Worm (Caenorhabditis elegans) whole organism, L1 larva: ENCODE data around the gene T09F3.2.

ENCODE experiments used
- ama-1 ChIP-seq: fragments of 150-350 bp; optimal IDR thresholded peaks from 2 replicates; lab custom pipeline; 2014
- fkh-4 ChIP-seq: sonication (generic microtip); optimal IDR thresholded peaks from 2 replicates; lab custom pipeline; 2016; ENCODE audit warnings: missing compliant biosample characterization, missing genetic modification characterization, borderline replicate concordance
- lin-13 ChIP-seq: fragments of 150-350 bp; optimal IDR thresholded peaks from 2 replicates; lab custom pipeline; 2014; ENCODE audit warnings: missing biosample characterization, missing genetic modification reagents, missing genetic modification characterization
- mdl-1 ChIP-seq, 2 experiments: fragments of 150-350 bp; optimal IDR thresholded peaks; 2 replicates each; lab custom pipeline; 2014 to 2017; ENCODE audit warnings: missing biosample characterization in 2 of 2, missing genetic modification characterization in 2 of 2, inconsistent platforms in 1 of 2
- sptf-1 ChIP-seq: fragments of 150-350 bp; optimal IDR thresholded peaks from 2 replicates; lab custom pipeline; 2014; ENCODE audit warnings: missing biosample characterization, missing genetic modification characterization
- zag-1 ChIP-seq: fragments of 150-350 bp; optimal IDR thresholded peaks from 2 replicates; lab custom pipeline; 2014; ENCODE audit warnings: missing biosample characterization, missing genetic modification characterization

DNA sequence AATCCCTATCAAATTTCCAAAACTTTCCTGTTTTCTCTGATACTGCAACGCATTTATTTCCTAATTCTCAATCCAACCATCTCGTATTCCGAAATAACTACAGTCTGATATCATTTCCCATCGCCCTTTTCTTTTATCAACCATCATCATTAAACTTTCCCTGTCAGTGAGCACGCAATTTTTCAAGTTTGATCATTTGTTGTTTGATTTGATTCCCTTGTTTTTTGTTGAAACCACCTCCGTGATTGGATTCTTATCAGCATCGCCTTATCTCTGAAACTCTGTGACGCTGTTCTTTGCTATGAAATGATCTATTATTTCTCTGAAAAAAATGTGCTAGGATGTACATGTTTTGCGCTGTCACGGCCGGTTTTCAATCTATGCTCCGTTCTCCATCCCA, 12.0 kb downstream of the T09F3.2 start:
- TF ChIP-seq sptf-1, result no peak
- no peak for TF ChIP-seq ama-1
- no peak for TF ChIP-seq mdl-1 (tag; optimal IDR thresholded peaks at IDR 0.05; lab: Kevin White, UChicago)
- TF ChIP-seq fkh-4 (tag; lab: Kevin White, UChicago), result no peak
- TF ChIP-seq lin-13, result no peak
- TF ChIP-seq zag-1 (tag; lab: Kevin White, UChicago), result no peak
